In the genomic region with DNA sequence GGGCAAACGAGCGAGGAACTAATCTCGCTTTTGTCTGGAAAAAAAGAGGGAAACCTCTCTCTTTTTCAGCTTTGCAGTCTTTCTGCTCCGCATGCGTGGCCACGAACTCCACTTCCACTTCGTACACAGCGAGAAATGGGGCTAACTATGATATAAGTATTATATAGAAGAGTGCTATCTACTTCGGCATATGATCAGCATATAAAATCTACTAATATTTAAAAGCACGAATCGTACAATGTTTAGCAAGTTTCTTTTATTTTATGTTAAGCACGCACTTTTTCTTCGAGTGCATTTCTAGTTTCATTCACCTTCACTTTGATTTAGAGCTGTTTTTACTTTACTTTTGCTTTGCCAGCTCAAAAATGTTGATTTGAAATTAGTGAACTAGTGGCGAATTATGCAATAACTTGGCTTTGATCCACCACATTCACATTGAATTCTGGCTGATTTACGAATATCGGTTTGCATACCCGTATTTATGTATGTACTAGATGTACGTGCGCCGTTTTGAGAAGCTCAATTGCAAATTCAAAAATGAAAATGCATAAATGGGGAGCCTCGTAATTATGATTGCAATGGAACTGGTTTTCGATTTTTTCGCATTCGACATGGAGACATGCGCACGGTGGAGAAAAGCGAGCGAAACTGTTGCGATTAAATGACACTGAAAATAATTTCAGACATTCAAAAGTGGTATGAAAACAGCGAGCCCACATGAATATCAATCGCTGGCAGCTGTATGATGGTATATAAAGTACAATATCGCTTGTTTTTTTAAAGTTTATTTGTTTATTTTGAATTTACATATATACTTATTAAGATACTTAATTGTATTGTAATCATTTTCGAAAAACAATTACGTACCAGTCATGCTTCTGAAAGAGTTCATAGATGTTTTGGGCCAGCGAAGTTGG, we compare ENCODE assay signal across 1 fruit fly cellular context.
TF ChIP-seq lines count a peak whose summit lies in the region.

No protein-coding gene starts in this region.

TF ChIP-seq in whole organism, embryonic, 481 proteins besides CTCF, POLR2A, EP300 and RAD21 (continued from another document and continues in another):
- peak; percentile 46 for TF ChIP-seq CG12942 (GFP tag; optimal IDR thresholded peaks at IDR 0.05; lab: Kevin White, UChicago)
- TF ChIP-seq bab2 (GFP tag; optimal IDR thresholded peaks at IDR 0.05; lab: Kevin White, UChicago) = peak; percentile 79
- TF ChIP-seq CG14860 (GFP tag; IDR thresholded peaks at IDR 0.05; lab: Robert Waterston, UW; ENCODE audit: partially characterized antibody) = no peak
- peak; percentile 66 for TF ChIP-seq Dad (GFP tag; optimal IDR thresholded peaks at IDR 0.05; lab: Kevin White, UChicago)
- peak; percentile 54 for TF ChIP-seq CG12071 (GFP tag; optimal IDR thresholded peaks at IDR 0.05; lab: Kevin White, UChicago)
- TF ChIP-seq BtbVII (GFP tag; optimal IDR thresholded peaks at IDR 0.05; lab: Kevin White, UChicago) = peak; percentile 10
- peak; percentile 74 for TF ChIP-seq CG6272 (GFP tag; IDR thresholded peaks at IDR 0.05; lab: Robert Waterston, UW)
- no peak for TF ChIP-seq Hey (tag; optimal IDR thresholded peaks at IDR 0.05; lab: Kevin White, UChicago)
- TF ChIP-seq ranshi (GFP tag; IDR thresholded peaks at IDR 0.05; lab: Robert Waterston, UW) = peak; percentile 75
- peak; percentile 22 for TF ChIP-seq CG12236 (GFP tag; optimal IDR thresholded peaks at IDR 0.05; lab: Kevin White, UChicago)
- peak; percentile 78 for TF ChIP-seq CG7372 (GFP tag; IDR thresholded peaks at IDR 0.05; lab: Robert Waterston, UW)
- peak; percentile 82 for TF ChIP-seq CG17359 (tag; optimal IDR thresholded peaks at IDR 0.05; lab: Kevin White, UChicago)
- no peak for TF ChIP-seq Sry-δ (GFP tag; optimal IDR thresholded peaks at IDR 0.05; lab: Kevin White, UChicago)
- 0 out of 2 replicates have a peak, but pooled peaks have one; percentile 17 for TF ChIP-seq CG43689 (GFP tag; IDR thresholded peaks at IDR 0.05; lab: Robert Waterston, UW)
- TF ChIP-seq CoRest (tag; optimal IDR thresholded peaks at IDR 0.05; lab: Kevin White, UChicago) = peak; percentile 72
- peak; percentile 22 for TF ChIP-seq grn (GFP tag; optimal IDR thresholded peaks at IDR 0.05; lab: Kevin White, UChicago)
- TF ChIP-seq CG12104 (GFP tag; optimal IDR thresholded peaks at IDR 0.05; lab: Kevin White, UChicago) = peak; percentile 18
- peak; percentile 34 for TF ChIP-seq Nf-YB (GFP tag; optimal IDR thresholded peaks at IDR 0.05; lab: Kevin White, UChicago)
- TF ChIP-seq peb (GFP tag; IDR thresholded peaks at IDR 0.05; lab: Robert Waterston, UW) = peak; percentile 73; the same call in 1 of the 2 replicates
- no peak for TF ChIP-seq Bgb (GFP tag; IDR thresholded peaks at IDR 0.05; lab: Robert Waterston, UW; ENCODE audit: partially characterized antibody)
- TF ChIP-seq CG13296 (GFP tag; optimal IDR thresholded peaks at IDR 0.05; lab: Kevin White, UChicago) = peak; percentile 27
- TF ChIP-seq CG11560 (tag; IDR thresholded peaks at IDR 0.05; lab: Robert Waterston, UW) = peak; percentile 49; the same call in 2 of the 3 replicates
- TF ChIP-seq CG16815 (GFP tag; optimal IDR thresholded peaks at IDR 0.05; lab: Kevin White, UChicago) = peak; percentile 44
- peak; percentile 78 for TF ChIP-seq CG10366 (GFP tag; IDR thresholded peaks at IDR 0.05; lab: Robert Waterston, UW)
- TF ChIP-seq sob (GFP tag; IDR thresholded peaks at IDR 0.05; lab: Robert Waterston, UW) = peak; percentile 81
- peak; percentile 69 for TF ChIP-seq Asciz (GFP tag; optimal IDR thresholded peaks at IDR 0.05; lab: Kevin White, UChicago)
- TF ChIP-seq CG3163 (GFP tag; optimal IDR thresholded peaks at IDR 0.05; lab: Kevin White, UChicago) = no peak
- TF ChIP-seq NC2α (GFP tag; optimal IDR thresholded peaks at IDR 0.05; lab: Kevin White, UChicago) = no peak
- peak; percentile 56; the same call in 1 of the 2 replicates for TF ChIP-seq Doc2 (GFP tag; IDR thresholded peaks at IDR 0.05; lab: Robert Waterston, UW)
- peak; percentile 78 for TF ChIP-seq phol (tag; optimal IDR thresholded peaks at IDR 0.05; lab: Kevin White, UChicago)
- peak; percentile 33 for TF ChIP-seq trem (tag; optimal IDR thresholded peaks at IDR 0.05; lab: Kevin White, UChicago)
- TF ChIP-seq PHDP (tag; optimal IDR thresholded peaks at IDR 0.05; lab: Kevin White, UChicago) = peak; percentile 59
- TF ChIP-seq al (GFP tag; IDR thresholded peaks at IDR 0.05; lab: Robert Waterston, UW) = 0 out of 2 replicates have a peak, but pooled peaks have one; percentile 30
- peak; percentile 93 for TF ChIP-seq CG17829 (tag; optimal IDR thresholded peaks at IDR 0.05; lab: Kevin White, UChicago)
- peak; percentile 90 for TF ChIP-seq nmo (GFP tag; optimal IDR thresholded peaks at IDR 0.05; lab: Kevin White, UChicago)
- TF ChIP-seq CG11247 (GFP tag; IDR thresholded peaks at IDR 0.05; lab: Robert Waterston, UW) = peak; percentile 66
- peak; percentile 47 for TF ChIP-seq Vsx1 (GFP tag; optimal IDR thresholded peaks at IDR 0.05; lab: Kevin White, UChicago)
- TF ChIP-seq caup (GFP tag; optimal IDR thresholded peaks at IDR 0.05; lab: Kevin White, UChicago; ENCODE audit: severe bottlenecking) = peak; percentile 23
- TF ChIP-seq vnd (GFP tag; IDR thresholded peaks at IDR 0.05; lab: Robert Waterston, UW; ENCODE audit: partially characterized antibody) = no peak
- peak; percentile 68 for TF ChIP-seq Hsf (GFP tag; optimal IDR thresholded peaks at IDR 0.05; lab: Kevin White, UChicago)
- peak; percentile 87 for TF ChIP-seq CG6689 (GFP tag; IDR thresholded peaks at IDR 0.05; lab: Robert Waterston, UW)
- TF ChIP-seq Mes4 (GFP tag; optimal IDR thresholded peaks at IDR 0.05; lab: Kevin White, UChicago) = peak; percentile 28
- peak; percentile 51; the same call in 1 of the 2 replicates for TF ChIP-seq rib (GFP tag; IDR thresholded peaks at IDR 0.05; lab: Robert Waterston, UW)
- TF ChIP-seq zen (tag; optimal IDR thresholded peaks at IDR 0.05; lab: Kevin White, UChicago) = peak; percentile 62
- TF ChIP-seq CG18262 (tag; optimal IDR thresholded peaks at IDR 0.05; lab: Kevin White, UChicago) = peak; percentile 90
- peak; percentile 56 for TF ChIP-seq CG10209 (GFP tag; optimal IDR thresholded peaks at IDR 0.05; lab: Kevin White, UChicago)
- no peak for TF ChIP-seq zen2 (GFP tag; IDR thresholded peaks at IDR 0.05; lab: Robert Waterston, UW; ENCODE audit: partially characterized antibody)
- no peak for TF ChIP-seq p53 (GFP tag; optimal IDR thresholded peaks at IDR 0.05; lab: Kevin White, UChicago)
- TF ChIP-seq CG30431 (GFP tag; optimal IDR thresholded peaks at IDR 0.05; lab: Kevin White, UChicago) = peak; percentile 51
- TF ChIP-seq psq (GFP tag; optimal IDR thresholded peaks at IDR 0.05; lab: Kevin White, UChicago) = no peak
- peak; percentile 92 for TF ChIP-seq Awh (GFP tag; IDR thresholded peaks at IDR 0.05; lab: Robert Waterston, UW)
- peak in 1 of 2 experiments; percentile 72 for TF ChIP-seq Hr78 (GFP tag; optimal IDR thresholded peaks at IDR 0.05; lab: Kevin White, UChicago)
- peak; percentile 52 for TF ChIP-seq CG31224 (GFP tag; IDR thresholded peaks at IDR 0.05; lab: Robert Waterston, UW)
- TF ChIP-seq CG7786 (GFP tag; optimal IDR thresholded peaks at IDR 0.05; lab: Kevin White, UChicago) = no peak
- peak; percentile 68; the same call in 2 of the 3 replicates for TF ChIP-seq sr (GFP tag; IDR thresholded peaks at IDR 0.05; lab: Robert Waterston, UW)
- TF ChIP-seq CG10147 (GFP tag; optimal IDR thresholded peaks at IDR 0.05; lab: Kevin White, UChicago) = peak; percentile 19
- TF ChIP-seq amos (GFP tag; IDR thresholded peaks at IDR 0.05; lab: Robert Waterston, UW; ENCODE audit: partially characterized antibody) = no peak
- TF ChIP-seq CG4730 (GFP tag; IDR thresholded peaks at IDR 0.05; lab: Robert Waterston, UW) = peak; percentile 79
- no peak for TF ChIP-seq repo (GFP tag; optimal IDR thresholded peaks at IDR 0.05; lab: Kevin White, UChicago)
- peak; percentile 69 for TF ChIP-seq CG12219 (GFP tag; optimal IDR thresholded peaks at IDR 0.05; lab: Kevin White, UChicago)
- peak; percentile 83 for TF ChIP-seq sim (GFP tag; IDR thresholded peaks at IDR 0.05; lab: Robert Waterston, UW)
- no peak for TF ChIP-seq stwl (tag; optimal IDR thresholded peaks at IDR 0.05; lab: Kevin White, UChicago)
- peak; percentile 73 for TF ChIP-seq grau (tag; optimal IDR thresholded peaks at IDR 0.05; lab: Kevin White, UChicago)
- no peak for TF ChIP-seq Scr (GFP tag; IDR thresholded peaks at IDR 0.05; lab: Robert Waterston, UW; ENCODE audit: partially characterized antibody)
- TF ChIP-seq dmrt99B (tag; optimal IDR thresholded peaks at IDR 0.05; lab: Kevin White, UChicago) = peak; percentile 93
- peak; percentile 34 for TF ChIP-seq HmgZ (tag; optimal IDR thresholded peaks at IDR 0.05; lab: Kevin White, UChicago)
- no peak for TF ChIP-seq CG34376 (GFP tag; optimal IDR thresholded peaks at IDR 0.05; lab: Kevin White, UChicago)
- TF ChIP-seq emc (GFP tag; optimal IDR thresholded peaks at IDR 0.05; lab: Kevin White, UChicago) = no peak
- peak; percentile 61 for TF ChIP-seq ind (GFP tag; optimal IDR thresholded peaks at IDR 0.05; lab: Kevin White, UChicago)
- 0 out of 2 replicates have a peak, but pooled peaks have one; percentile 17 for TF ChIP-seq seq (GFP tag; IDR thresholded peaks at IDR 0.05; lab: Robert Waterston, UW)
- peak; percentile 67 for TF ChIP-seq gcm (GFP tag; optimal IDR thresholded peaks at IDR 0.05; lab: Kevin White, UChicago)
- TF ChIP-seq D (optimal IDR thresholded peaks at IDR 0.05; lab: Kevin White, UChicago) = no peak
- peak; percentile 73 for TF ChIP-seq D (GFP tag; optimal IDR thresholded peaks at IDR 0.05; lab: Kevin White, UChicago)
- TF ChIP-seq CG15696 (tag; optimal IDR thresholded peaks at IDR 0.05; lab: Kevin White, UChicago) = peak; percentile 65
- peak; percentile 44; the same call in 1 of the 3 replicates for TF ChIP-seq C15 (GFP tag; IDR thresholded peaks at IDR 0.05; lab: Robert Waterston, UW)
- TF ChIP-seq fu2 (GFP tag; optimal IDR thresholded peaks at IDR 0.05; lab: Kevin White, UChicago) = no peak
- TF ChIP-seq B-H1 (GFP tag; IDR thresholded peaks at IDR 0.05; lab: Robert Waterston, UW) = peak; percentile 82; the same call in 2 of the 3 replicates
- TF ChIP-seq CG17385 (GFP tag; optimal IDR thresholded peaks at IDR 0.05; lab: Kevin White, UChicago) = peak; percentile 70
- no peak for TF ChIP-seq CG13287 (GFP tag; IDR thresholded peaks at IDR 0.05; lab: Robert Waterston, UW; ENCODE audit: partially characterized antibody)
- TF ChIP-seq mld (GFP tag; IDR thresholded peaks at IDR 0.05; lab: Robert Waterston, UW; ENCODE audit: partially characterized antibody) = no peak
- 0 out of 2 replicates have a peak, but pooled peaks have one; percentile 44 for TF ChIP-seq aop (GFP tag; IDR thresholded peaks at IDR 0.05; lab: Robert Waterston, UW)
- peak; percentile 11 for TF ChIP-seq Bteb2 (GFP tag; optimal IDR thresholded peaks at IDR 0.05; lab: Kevin White, UChicago)
- TF ChIP-seq CG6813 (GFP tag; optimal IDR thresholded peaks at IDR 0.05; lab: Kevin White, UChicago) = peak; percentile 26
- TF ChIP-seq CG4282 (GFP tag; optimal IDR thresholded peaks at IDR 0.05; lab: Kevin White, UChicago) = no peak
- TF ChIP-seq ro (GFP tag; IDR thresholded peaks at IDR 0.05; lab: Robert Waterston, UW) = no peak
- TF ChIP-seq MTF-1 (GFP tag; optimal IDR thresholded peaks at IDR 0.05; lab: Kevin White, UChicago; ENCODE audit: borderline replicate concordance) = peak; percentile 46
- TF ChIP-seq CG34422 (GFP tag; IDR thresholded peaks at IDR 0.05; lab: Robert Waterston, UW) = peak; percentile 76
- TF ChIP-seq salm (tag; optimal IDR thresholded peaks at IDR 0.05; lab: Kevin White, UChicago) = peak; percentile 17
- TF ChIP-seq insv (GFP tag; optimal IDR thresholded peaks at IDR 0.05; lab: Kevin White, UChicago) = no peak
- TF ChIP-seq corto (GFP tag; optimal IDR thresholded peaks at IDR 0.05; lab: Kevin White, UChicago) = peak; percentile 41
- peak; percentile 64 for TF ChIP-seq CG12659 (GFP tag; optimal IDR thresholded peaks at IDR 0.05; lab: Kevin White, UChicago)
- no peak for TF ChIP-seq Kr (GFP tag; optimal IDR thresholded peaks at IDR 0.05; lab: Kevin White, UChicago)
- peak; percentile 31 for TF ChIP-seq CG10274 (GFP tag; optimal IDR thresholded peaks at IDR 0.05; lab: Kevin White, UChicago)
- peak; percentile 36 for TF ChIP-seq CG6254 (GFP tag; optimal IDR thresholded peaks at IDR 0.05; lab: Kevin White, UChicago)
- TF ChIP-seq Mrtf (GFP tag; IDR thresholded peaks at IDR 0.05; lab: Robert Waterston, UW) = peak; percentile 79
- TF ChIP-seq CG11456 (GFP tag; IDR thresholded peaks at IDR 0.05; lab: Robert Waterston, UW) = peak; percentile 83
- TF ChIP-seq CHES-1-like (GFP tag; optimal IDR thresholded peaks at IDR 0.05; lab: Kevin White, UChicago) = no peak
- peak; percentile 23 for TF ChIP-seq fd3F (GFP tag; optimal IDR thresholded peaks at IDR 0.05; lab: Kevin White, UChicago)
- TF ChIP-seq CG4617 (GFP tag; optimal IDR thresholded peaks at IDR 0.05; lab: Kevin White, UChicago; ENCODE audit: borderline replicate concordance) = no peak
- peak; percentile 74 for TF ChIP-seq lmd (GFP tag; IDR thresholded peaks at IDR 0.05; lab: Robert Waterston, UW)
- peak; percentile 75; the same call in 1 of the 2 replicates for TF ChIP-seq Rx (GFP tag; IDR thresholded peaks at IDR 0.05; lab: Robert Waterston, UW)
- no peak for TF ChIP-seq ash1 (GFP tag; optimal IDR thresholded peaks at IDR 0.05; lab: Kevin White, UChicago)
- TF ChIP-seq luna (GFP tag; optimal IDR thresholded peaks at IDR 0.05; lab: Kevin White, UChicago) = peak; percentile 25
- peak; percentile 49 for TF ChIP-seq kah (GFP tag; optimal IDR thresholded peaks at IDR 0.05; lab: Kevin White, UChicago)
- TF ChIP-seq CG15514 (GFP tag; optimal IDR thresholded peaks at IDR 0.05; lab: Kevin White, UChicago) = peak; percentile 32
- peak; percentile 42; the same call in 1 of the 2 replicates for TF ChIP-seq wor (GFP tag; IDR thresholded peaks at IDR 0.05; lab: Robert Waterston, UW)
- TF ChIP-seq vvl (GFP tag; IDR thresholded peaks at IDR 0.05; lab: Robert Waterston, UW) = peak; percentile 90
- TF ChIP-seq CG11723 (GFP tag; optimal IDR thresholded peaks at IDR 0.05; lab: Kevin White, UChicago) = peak; percentile 36
- TF ChIP-seq otp (GFP tag; IDR thresholded peaks at IDR 0.05; lab: Robert Waterston, UW) = peak; percentile 90
- peak; percentile 61; the same call in 1 of the 2 replicates for TF ChIP-seq HLH3B (GFP tag; IDR thresholded peaks at IDR 0.05; lab: Robert Waterston, UW)
- TF ChIP-seq CG4404 (GFP tag; IDR thresholded peaks at IDR 0.05; lab: Robert Waterston, UW) = 0 out of 2 replicates have a peak, but pooled peaks have one; percentile 39
- TF ChIP-seq sens-2 (GFP tag; IDR thresholded peaks at IDR 0.05; lab: Robert Waterston, UW) = peak; percentile 57
- no peak for TF ChIP-seq CG10431 (GFP tag; optimal IDR thresholded peaks at IDR 0.05; lab: Kevin White, UChicago)
- peak; percentile 71 for TF ChIP-seq CG8359 (GFP tag; optimal IDR thresholded peaks at IDR 0.05; lab: Kevin White, UChicago; ENCODE audit: borderline replicate concordance)
- TF ChIP-seq cas (GFP tag; IDR thresholded peaks at IDR 0.05; lab: Robert Waterston, UW) = 0 out of 2 replicates have a peak, but pooled peaks have one; percentile 59
